Fruit fly (Drosophila melanogaster) whole organism, wandering third instar larva: ENCODE data around the gene CG17597.
A peak's percentile ranks its signal among the peaks of the same experiment; 100 is the strongest.

ENCODE experiments used
- Abd-B ChIP-seq: fragments of >200 bp; optimal IDR thresholded peaks from 2 replicates; lab custom pipeline; 2017; ENCODE audit warnings: missing biosample characterization, missing genetic modification characterization
- CG32264 ChIP-seq: fragments of 200-800 bp; sonication (Bioruptor generic); optimal IDR thresholded peaks from 2 replicates; lab custom pipeline; 2016; ENCODE audit warnings: missing biosample characterization, missing genetic modification characterization
- CG9705 ChIP-seq: fragments of 200-800 bp; sonication (Bioruptor generic); optimal IDR thresholded peaks from 2 replicates; lab custom pipeline; 2018; ENCODE audit warnings: missing biosample characterization, mild to moderate bottlenecking, missing genetic modification characterization
- CrebA ChIP-seq: fragments of 200-800 bp; sonication (Bioruptor generic); optimal IDR thresholded peaks from 2 replicates; lab custom pipeline; 2016; ENCODE audit warnings: missing biosample characterization, mild to moderate bottlenecking, missing genetic modification characterization, borderline replicate concordance
- Dfd ChIP-seq: fragments of >200 bp; optimal IDR thresholded peaks from 2 replicates; lab custom pipeline; 2017; ENCODE audit warnings: missing biosample characterization, missing genetic modification characterization
- Dif ChIP-seq: fragments of 200-275, 200-300 bp; sonication (Bioruptor generic); optimal IDR thresholded peaks from 2 replicates; lab custom pipeline; 2018; ENCODE audit warnings: missing biosample characterization, missing genetic modification characterization; ENCODE audit not compliant: partially characterized antibody
- GATAd ChIP-seq: sonication (Bioruptor generic); optimal IDR thresholded peaks from 2 replicates; lab custom pipeline; 2016; ENCODE audit warnings: missing biosample characterization, missing genetic modification characterization
- HLH106 ChIP-seq: fragments of 200-800 bp; optimal IDR thresholded peaks from 3 replicates; lab custom pipeline; 2019; ENCODE audit warnings: missing biosample characterization, mild to moderate bottlenecking, missing genetic modification characterization, moderate library complexity
- Hnf4 ChIP-seq: fragments of 200-800 bp; sonication (Bioruptor generic); optimal IDR thresholded peaks from 2 replicates; lab custom pipeline; 2016; ENCODE audit warnings: missing biosample characterization, mild to moderate bottlenecking, missing genetic modification characterization
- Myc ChIP-seq: fragments of >200 bp; optimal IDR thresholded peaks from 2 replicates; lab custom pipeline; 2017
- Sp1 ChIP-seq: fragments of 200-800 bp; sonication (Bioruptor generic); optimal IDR thresholded peaks from 3 replicates; lab custom pipeline; 2019; ENCODE audit warnings: missing biosample characterization, mild to moderate bottlenecking, missing genetic modification characterization, moderate library complexity
- br ChIP-seq: fragments of 200-800 bp; sonication (Bioruptor generic); optimal IDR thresholded peaks from 2 replicates; lab custom pipeline; 2016; ENCODE audit warnings: missing biosample characterization, missing genetic modification characterization
- brk ChIP-seq: fragments of 200-800 bp; sonication (Bioruptor generic); optimal IDR thresholded peaks from 2 replicates; lab custom pipeline; 2016; ENCODE audit warnings: missing biosample characterization, mild to moderate bottlenecking, missing genetic modification characterization
- dl ChIP-seq, 2 experiments: fragments of 175-275, 200-275 bp in 1 of 2; fragments of 200-275 bp in 1 of 2; sonication (Bioruptor generic); optimal IDR thresholded peaks; lab custom pipeline; 2018; ENCODE audit warnings: mild to moderate bottlenecking in 2 of 2, missing biosample characterization in 2 of 2, missing genetic modification characterization in 2 of 2, moderate library complexity in 2 of 2; ENCODE audit not compliant: partially characterized antibody in 2 of 2, insufficient read depth in 1 of 2
- dmrt93B ChIP-seq: fragments of 200-800 bp; sonication (Bioruptor generic); optimal IDR thresholded peaks from 2 replicates; lab custom pipeline; 2018; ENCODE audit warnings: missing biosample characterization, mild to moderate bottlenecking, missing genetic modification characterization
- ey ChIP-seq: fragments of 200-800 bp; sonication (Bioruptor generic); optimal IDR thresholded peaks from 2 replicates; lab custom pipeline; 2016; ENCODE audit warnings: missing biosample characterization, missing genetic modification characterization
- foxo ChIP-seq, 2 experiments: fragments of 200-800 bp; sonication (Bioruptor generic); optimal IDR thresholded peaks; 2 replicates in 1 of 2; 3 replicates in 1 of 2; lab custom pipeline; 2016 to 2017; ENCODE audit warnings: missing biosample characterization in 2 of 2, missing genetic modification characterization in 2 of 2
- h ChIP-seq: fragments of 200-800 bp; sonication (Bioruptor generic); optimal IDR thresholded peaks from 3 replicates; lab custom pipeline; 2016; ENCODE audit warnings: missing biosample characterization, mild to moderate bottlenecking, missing genetic modification characterization
- jim ChIP-seq: fragments of 175-275, 200-325 bp; sonication (Bioruptor generic); optimal IDR thresholded peaks from 2 replicates; lab custom pipeline; 2016; ENCODE audit warnings: missing biosample characterization, mild to moderate bottlenecking, missing genetic modification characterization
- psq ChIP-seq: fragments of 200-800 bp; sonication (Bioruptor generic); optimal IDR thresholded peaks from 3 replicates; lab custom pipeline; 2017; ENCODE audit warnings: missing biosample characterization, mild to moderate bottlenecking, missing genetic modification characterization, moderate library complexity
- rgr ChIP-seq: fragments of 200-800 bp; sonication (Bioruptor generic); optimal IDR thresholded peaks from 3 replicates; lab custom pipeline; 2016; ENCODE audit warnings: missing biosample characterization, mild to moderate bottlenecking, missing genetic modification characterization
- sv ChIP-seq: fragments of 200-800 bp; sonication (Bioruptor generic); optimal IDR thresholded peaks from 3 replicates; lab custom pipeline; 2016; ENCODE audit warnings: missing biosample characterization, missing genetic modification characterization
- usp ChIP-seq: fragments of >200 bp; optimal IDR thresholded peaks from 2 replicates; lab custom pipeline; 2017; ENCODE audit warnings: missing biosample characterization, missing genetic modification characterization
- woc ChIP-seq: sonication (Bioruptor generic); optimal IDR thresholded peaks from 2 replicates; lab custom pipeline; 2016; ENCODE audit warnings: missing biosample characterization, mild to moderate bottlenecking, missing genetic modification characterization

Gene CG17597

DNA sequence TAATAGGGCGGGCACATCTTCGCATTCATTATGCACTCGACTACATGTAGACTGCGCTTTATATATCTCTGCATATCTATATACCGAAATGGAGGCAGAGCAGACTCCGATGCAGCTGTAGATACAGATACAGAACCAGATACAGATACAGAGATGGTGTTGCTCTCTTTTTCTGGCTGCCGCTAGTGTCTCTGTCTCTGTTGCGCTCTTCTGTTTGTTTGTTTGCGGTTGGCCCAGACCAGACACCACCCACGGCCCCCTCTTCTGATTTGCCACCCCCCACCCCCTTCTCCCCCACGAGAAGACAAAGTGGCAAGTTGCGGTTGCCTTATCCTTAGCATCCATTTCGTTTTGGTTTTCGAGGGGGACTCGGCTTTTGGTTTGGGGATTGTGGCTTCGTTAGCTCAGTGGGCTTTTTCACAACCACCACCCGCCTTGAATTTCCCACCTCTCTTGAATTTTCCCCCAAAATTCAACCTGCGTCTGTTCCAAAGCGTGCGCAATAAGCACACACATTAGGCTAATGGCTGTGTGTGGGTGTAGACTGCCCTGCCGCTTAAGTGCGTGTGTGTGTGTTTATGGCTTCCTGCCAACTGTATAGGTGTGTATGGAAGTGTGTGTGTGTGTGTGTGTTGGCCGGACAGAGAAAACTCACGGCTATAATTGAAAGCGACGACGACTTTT, 47.5 kb downstream of the CG17597 start:
- TF ChIP-seq Dfd = peak; percentile 35
- TF ChIP-seq CG32264 = no peak
- TF ChIP-seq Dif (GFP tag; lab: Kevin White, UChicago) = no peak
- TF ChIP-seq, all 38 proteins: peak for 1

DNA sequence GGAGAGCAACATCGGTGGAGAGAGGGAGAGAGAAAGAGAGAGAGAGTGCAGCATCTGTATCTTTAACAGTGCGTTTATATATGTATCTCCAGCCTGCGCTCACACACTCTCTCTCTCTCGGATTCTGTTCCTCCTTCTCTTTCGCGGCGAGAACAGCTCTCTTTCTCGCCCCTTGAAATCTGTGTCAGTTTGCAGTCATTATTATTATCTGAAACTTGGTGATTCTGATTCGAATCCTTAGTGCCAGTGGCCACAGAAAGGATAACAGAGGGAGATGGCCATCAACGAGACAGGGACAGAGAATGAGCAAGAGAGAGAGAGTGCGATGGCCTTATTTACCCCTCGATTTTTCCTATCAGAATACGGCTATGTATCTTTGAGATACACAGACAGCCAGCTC, 48.0 kb downstream of the CG17597 start:
- TF ChIP-seq sv = no peak
- TF ChIP-seq Dif (GFP tag; lab: Kevin White, UChicago) = peak; percentile 26
- TF ChIP-seq dl (GFP tag; optimal IDR thresholded peaks at IDR 0.05; lab: Kevin White, UChicago; ENCODE audit: insufficient read depth in 1 of 2, partially characterized antibody in 2 of 2) = peak; percentile 1 to 2

DNA sequence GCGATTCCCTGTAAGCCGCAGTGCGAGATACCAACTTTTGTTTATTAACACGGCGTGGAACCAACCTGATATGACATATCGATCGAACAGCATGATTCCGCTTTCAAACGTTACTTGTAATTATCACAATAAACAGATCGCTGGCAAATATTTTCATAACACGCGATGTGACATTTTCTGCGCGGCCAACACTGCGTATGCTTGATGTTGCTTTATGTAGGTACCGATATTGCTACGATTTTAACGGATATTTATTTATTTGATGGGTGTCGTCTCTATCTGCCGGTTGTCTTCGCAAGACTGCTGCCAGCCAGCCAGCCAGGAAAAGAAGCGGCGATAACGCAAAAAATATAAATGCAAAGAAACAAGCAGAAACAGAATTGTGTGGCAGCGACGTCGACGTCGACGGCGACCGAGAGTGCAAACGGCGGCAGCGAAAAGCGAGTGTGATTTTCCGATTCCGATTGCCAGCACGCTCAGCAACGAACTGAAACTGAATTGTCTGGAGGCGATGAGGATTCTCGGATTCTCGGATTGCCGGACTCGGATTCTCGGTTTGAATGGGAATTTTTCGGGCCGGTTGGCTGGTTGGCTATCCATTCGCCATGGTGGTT, 48.6 kb downstream of the CG17597 start:
- TF ChIP-seq CrebA (GFP tag; lab: Kevin White, UChicago) (no peak), h (GFP tag; lab: Kevin White, UChicago) (no peak), CG9705 (GFP tag; lab: Kevin White, UChicago) (no peak), CG32264 (no peak), woc (no peak), rgr (GFP tag; lab: Kevin White, UChicago) (no peak), GATAd (GFP tag; lab: Kevin White, UChicago) (no peak), Abd-B (GFP tag; lab: Kevin White, UChicago) (no peak), sv (no peak), HLH106 (tag; lab: Kevin White, UChicago) (no peak), jim (GFP tag; lab: Kevin White, UChicago) (no peak), Sp1 (GFP tag; lab: Kevin White, UChicago) (no peak), Myc (lab: Kevin White, UChicago) (no peak), br (GFP tag; lab: Kevin White, UChicago) (no peak), usp (GFP tag; lab: Kevin White, UChicago) (no peak), Dif (GFP tag; lab: Kevin White, UChicago) (no peak), Dfd (no peak), ey (GFP tag; lab: Kevin White, UChicago) (no peak), psq (no peak)

DNA sequence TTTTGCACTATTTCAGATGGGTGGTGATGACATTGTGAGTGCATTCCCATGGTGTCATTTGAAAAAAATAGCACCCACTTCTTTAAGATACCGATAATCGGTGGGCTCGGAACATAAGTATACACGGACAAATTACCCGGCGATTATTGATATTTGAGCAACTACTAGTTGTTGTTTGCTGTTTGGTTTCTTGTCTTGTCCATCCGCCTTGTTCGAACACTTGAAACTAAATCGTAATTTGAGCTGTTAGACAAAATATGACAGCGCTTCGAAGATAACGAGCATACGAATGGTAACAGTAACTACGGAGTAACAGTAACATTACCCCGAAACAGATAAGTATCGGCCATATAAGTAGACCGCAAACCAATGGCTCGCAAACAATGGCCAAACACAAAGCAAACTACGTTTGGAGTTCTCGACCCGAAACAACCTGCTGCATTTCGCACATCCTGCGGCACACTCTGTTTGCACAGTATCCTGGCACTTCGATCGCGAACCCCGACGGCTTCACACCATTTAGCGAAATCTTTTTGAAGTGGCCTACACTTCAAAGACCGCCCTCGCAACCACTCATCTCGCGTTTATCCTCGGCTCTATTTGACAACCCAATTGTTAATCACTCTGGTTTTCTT, 49.9 kb downstream of the CG17597 start:
- TF ChIP-seq foxo (GFP tag; optimal IDR thresholded peaks at IDR 0.05; lab: Kevin White, UChicago) = no peak
- TF ChIP-seq dmrt93B = no peak
- TF ChIP-seq Hnf4 = no peak
- no peak for TF ChIP-seq woc
- no peak for TF ChIP-seq brk (GFP tag; lab: Kevin White, UChicago)
- TF ChIP-seq rgr (GFP tag; lab: Kevin White, UChicago) = no peak
- TF ChIP-seq ey (GFP tag; lab: Kevin White, UChicago) = no peak
